Fruit fly (Drosophila melanogaster): ENCODE results near the gene Tim9a.

Gene Tim9a

DNA sequence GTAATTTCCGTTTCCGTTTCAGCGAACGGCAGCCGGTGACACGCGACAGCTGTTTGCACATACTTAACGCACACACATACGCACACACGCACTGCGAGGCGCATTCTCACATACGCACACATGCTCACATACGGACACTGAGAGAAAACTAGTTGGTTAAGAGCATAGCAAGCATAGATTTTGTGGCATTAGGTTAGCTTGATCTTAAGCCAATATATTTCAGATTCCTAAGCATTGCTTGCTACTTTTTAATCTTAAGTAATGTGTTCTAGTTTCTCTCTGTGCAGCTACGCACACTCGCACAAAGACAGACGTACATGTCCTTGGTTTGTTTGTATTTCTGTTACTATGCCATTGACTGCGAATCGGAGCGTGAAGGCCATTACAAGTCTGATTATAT lies 49.1 kb downstream of the Tim9a start:
- TF ChIP-seq Clk (GFP tag; optimal IDR thresholded peaks at IDR 0.05), result no peak
- no peak for TF ChIP-seq cnc (optimal IDR thresholded peaks at IDR 0.05)
- TF ChIP-seq cic (GFP tag; optimal IDR thresholded peaks at IDR 0.05), result no peak
- no peak for TF ChIP-seq CG7101 (tag; optimal IDR thresholded peaks at IDR 0.05)
- no peak for TF ChIP-seq CG7045 (GFP tag; optimal IDR thresholded peaks at IDR 0.05)
- TF ChIP-seq Crg-1 (GFP tag; optimal IDR thresholded peaks at IDR 0.05), result no peak
- TF ChIP-seq kay (GFP tag; ENCODE audit: borderline replicate concordance), result no peak
- TF ChIP-seq CG5204 (GFP tag; optimal IDR thresholded peaks at IDR 0.05), result no peak
- no peak for TF ChIP-seq Hr96 (GFP tag; optimal IDR thresholded peaks at IDR 0.05)
- TF ChIP-seq CG1620 (GFP tag; optimal IDR thresholded peaks at IDR 0.05), result no peak
- no peak for TF ChIP-seq CG12768 (GFP tag; optimal IDR thresholded peaks at IDR 0.05)
- TF ChIP-seq Mnt (GFP tag; optimal IDR thresholded peaks at IDR 0.05), result no peak
- TF ChIP-seq CG14711 (tag; optimal IDR thresholded peaks at IDR 0.05), result no peak
- no peak for TF ChIP-seq toe (GFP tag; optimal IDR thresholded peaks at IDR 0.05)
- TF ChIP-seq pad (GFP tag; optimal IDR thresholded peaks at IDR 0.05), result no peak
- no peak for TF ChIP-seq CG11617 (GFP tag; optimal IDR thresholded peaks at IDR 0.05)
- no peak for TF ChIP-seq bab1 (GFP tag; optimal IDR thresholded peaks at IDR 0.05)
- no peak for TF ChIP-seq tj (GFP tag; optimal IDR thresholded peaks at IDR 0.05)
